Worm (Caenorhabditis elegans): ENCODE results near the gene fbxc-36.

DNA sequence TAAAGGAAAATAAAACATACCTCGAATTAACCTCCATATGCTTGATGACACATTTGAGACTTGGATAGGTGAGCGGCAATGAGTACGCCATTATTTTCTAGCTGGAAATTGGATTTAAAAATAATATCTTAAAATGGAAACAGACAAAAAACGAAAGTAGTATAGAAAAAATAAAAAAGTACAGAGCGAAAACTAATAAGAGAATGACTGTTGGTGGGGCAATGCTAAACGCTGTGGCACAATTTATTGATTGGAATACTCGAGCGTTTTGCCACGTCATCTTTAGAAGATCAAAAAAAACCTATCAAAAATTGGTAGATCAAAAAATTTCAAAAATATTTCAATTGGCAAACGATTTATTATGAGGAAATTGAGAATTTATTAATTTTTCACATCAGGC, 7.3 kb downstream of the fbxc-36 start, which contains the start of gene fbxc-32:
- TF ChIP-seq egl-18 (GFP tag; IDR thresholded peaks at IDR 0.05) (no peak), egrh-3 (GFP tag; IDR thresholded peaks at IDR 0.05) (no peak), unc-130 (GFP tag; optimal IDR thresholded peaks at IDR 0.05) (no peak), ets-4 (GFP tag; optimal IDR thresholded peaks at IDR 0.05) (no peak), let-526 (GFP tag; IDR thresholded peaks at IDR 0.05) (no peak)
